Worm (Caenorhabditis elegans) whole organism, L4 larva: ENCODE measurements around the gene twk-43.

ENCODE experiments used
- D1046.2 ChIP-seq: fragments of 200-800 bp; sonication (Bioruptor generic); IDR thresholded peaks from 2 replicates; pipeline ENCODE4 v1.3.6; 2022; ENCODE audit warnings: missing genetic modification characterization, missing compliant biosample characterization
- F44E2.7 ChIP-seq: fragments of 200-800 bp; sonication (Bioruptor generic); IDR thresholded peaks from 2 replicates; pipeline ENCODE4 v2.1.2; 2022; ENCODE audit warnings: missing genetic modification characterization, missing compliant biosample characterization
- R02D3.7 ChIP-seq: fragments of 150-350 bp; sonication (generic microtip); optimal IDR thresholded peaks from 3 replicates; lab custom pipeline; 2014; ENCODE audit warnings: missing biosample characterization, missing genetic modification characterization
- Y105C5A.15 ChIP-seq: fragments of 200-800 bp; sonication (Bioruptor generic); IDR thresholded peaks from 2 replicates; pipeline ENCODE4 v1.3.6; 2022; ENCODE audit warnings: missing genetic modification characterization, missing compliant biosample characterization
- ZK337.2 ChIP-seq: fragments of 200-800 bp; sonication (Bioruptor generic); IDR thresholded peaks from 2 replicates; pipeline ENCODE4 v1.3.6; 2022; ENCODE audit warnings: missing genetic modification reagents, missing genetic modification characterization, missing compliant biosample characterization
- ZK546.5 ChIP-seq, 2 experiments: sonication (generic microtip); optimal IDR thresholded peaks; 2 replicates each; lab custom pipeline; 2017; ENCODE audit warnings: missing biosample characterization in 2 of 2, missing genetic modification characterization in 2 of 2
- ceh-20 ChIP-seq: fragments of 200-800 bp; sonication (Bioruptor generic); IDR thresholded peaks from 2 replicates; pipeline ENCODE4 v1.3.6; 2022; ENCODE audit warnings: missing genetic modification reagents, missing genetic modification characterization, missing compliant biosample characterization
- ceh-32 ChIP-seq: sonication (generic microtip); optimal IDR thresholded peaks from 2 replicates; lab custom pipeline; 2016; ENCODE audit warnings: mild to moderate bottlenecking, missing genetic modification characterization, missing compliant biosample characterization; ENCODE audit not compliant: poor library complexity
- ceh-44 ChIP-seq: fragments of 200-800 bp; sonication (Bioruptor generic); IDR thresholded peaks from 2 replicates; pipeline ENCODE4 v1.3.6; 2022; ENCODE audit warnings: missing genetic modification reagents, missing genetic modification characterization, missing compliant biosample characterization
- ceh-82 ChIP-seq: sonication (generic microtip); optimal IDR thresholded peaks from 2 replicates; lab custom pipeline; 2017; ENCODE audit warnings: missing biosample characterization, missing genetic modification characterization
- ces-1 ChIP-seq: fragments of 150-350 bp; sonication (generic microtip); optimal IDR thresholded peaks from 4 replicates; lab custom pipeline; 2014; ENCODE audit warnings: missing biosample characterization, missing genetic modification reagents, missing genetic modification characterization
- ctbp-1 ChIP-seq: fragments of 200-800 bp; sonication (Bioruptor generic); IDR thresholded peaks from 2 replicates; pipeline ENCODE4 v1.3.6; 2022; ENCODE audit warnings: missing genetic modification reagents, missing genetic modification characterization, missing compliant biosample characterization
- daf-12 ChIP-seq: fragments of 150-350 bp; optimal IDR thresholded peaks from 2 replicates; lab custom pipeline; 2014; ENCODE audit warnings: missing biosample characterization, missing genetic modification reagents, missing genetic modification characterization
- daf-16 ChIP-seq, 3 experiments: sonication (generic microtip); optimal IDR thresholded peaks; 2 replicates each; lab custom pipeline; 2016 to 2017; ENCODE audit warnings: missing genetic modification characterization in 3 of 3, missing genetic modification reagents in 3 of 3, mild to moderate bottlenecking in 2 of 3, missing compliant biosample characterization in 2 of 3, missing biosample characterization in 1 of 3, moderate library complexity in 1 of 3
- daf-8 ChIP-seq: fragments of 200-800 bp; sonication (Bioruptor generic); IDR thresholded peaks from 2 replicates; pipeline ENCODE4 v1.3.6; 2022; ENCODE audit warnings: missing genetic modification characterization, missing compliant biosample characterization
- dpl-1 ChIP-seq: fragments of 150-350 bp; optimal IDR thresholded peaks from 2 replicates; lab custom pipeline; 2014; ENCODE audit warnings: missing biosample characterization, missing genetic modification reagents, missing genetic modification characterization
- dve-1 ChIP-seq: sonication (generic microtip); optimal IDR thresholded peaks from 2 replicates; lab custom pipeline; 2017; ENCODE audit warnings: antibody characterized with exemption, mild to moderate bottlenecking, missing genetic modification characterization, missing compliant biosample characterization; ENCODE audit not compliant: insufficient read depth
- egl-43 ChIP-seq: fragments of 200-800 bp; sonication (Bioruptor generic); IDR thresholded peaks from 2 replicates; pipeline ENCODE4 v1.3.6; 2022; ENCODE audit warnings: missing genetic modification reagents, missing genetic modification characterization, missing compliant biosample characterization
- gei-8 ChIP-seq: fragments of 200-800 bp; sonication (Bioruptor generic); optimal IDR thresholded peaks from 2 replicates; lab custom pipeline; 2018; ENCODE audit warnings: mild to moderate bottlenecking, missing genetic modification characterization, missing compliant biosample characterization
- hif-1 ChIP-seq, 2 experiments: sonication (generic microtip); optimal IDR thresholded peaks; 2 replicates each; lab custom pipeline; 2016 to 2017; ENCODE audit warnings: missing compliant biosample characterization in 2 of 2, missing genetic modification characterization in 2 of 2, missing genetic modification reagents in 2 of 2, missing genotype in 2 of 2, mild to moderate bottlenecking in 1 of 2
- hlh-11 ChIP-seq: fragments of 200-800 bp; sonication (Bioruptor generic); optimal IDR thresholded peaks from 2 replicates; lab custom pipeline; 2018; ENCODE audit warnings: mild to moderate bottlenecking, missing genetic modification characterization, missing compliant biosample characterization
- lim-7 ChIP-seq: fragments of 200-800 bp; sonication (Bioruptor generic); IDR thresholded peaks from 2 replicates; pipeline ENCODE4 v1.3.6; 2022; ENCODE audit warnings: missing genetic modification characterization, missing compliant biosample characterization
- lin-15B ChIP-seq: fragments of 150-350 bp; sonication (generic microtip); optimal IDR thresholded peaks from 3 replicates; lab custom pipeline; 2014; ENCODE audit warnings: missing biosample characterization, missing genetic modification characterization
- mdl-1 ChIP-seq, 2 experiments: fragments of 150-350 bp in 1 of 2; sonication (generic microtip) in 1 of 2; optimal IDR thresholded peaks; 2 replicates each; lab custom pipeline; 2014 to 2017; ENCODE audit warnings: missing biosample characterization in 2 of 2, missing genetic modification characterization in 2 of 2
- mep-1 ChIP-seq: fragments of 150-350 bp; sonication (generic microtip); optimal IDR thresholded peaks from 3 replicates; lab custom pipeline; 2014; ENCODE audit warnings: missing biosample characterization, missing genetic modification characterization
- mes-2 ChIP-seq: sonication (generic microtip); optimal IDR thresholded peaks from 2 replicates; lab custom pipeline; 2016; ENCODE audit warnings: missing genotype, mild to moderate bottlenecking, missing genetic modification characterization, missing compliant biosample characterization; ENCODE audit not compliant: poor library complexity, severe bottlenecking
- mxl-3 ChIP-seq: fragments of 200-800 bp; sonication (Bioruptor generic); optimal IDR thresholded peaks from 2 replicates; lab custom pipeline; 2018; ENCODE audit warnings: mild to moderate bottlenecking, missing genetic modification characterization, missing compliant biosample characterization
- nhr-11 ChIP-seq: fragments of 150-350 bp; optimal IDR thresholded peaks from 2 replicates; lab custom pipeline; 2014; ENCODE audit warnings: missing biosample characterization, missing genetic modification characterization
- nhr-28 ChIP-seq: fragments of 150-350 bp; optimal IDR thresholded peaks from 2 replicates; lab custom pipeline; 2014; ENCODE audit warnings: missing biosample characterization, missing genetic modification characterization
- nhr-42 ChIP-seq: fragments of 200-800 bp; sonication (Bioruptor generic); IDR thresholded peaks from 2 replicates; pipeline ENCODE4 v1.3.6; 2022; ENCODE audit warnings: missing genetic modification characterization, missing compliant biosample characterization
- nhr-48 ChIP-seq: sonication (generic microtip); optimal IDR thresholded peaks from 2 replicates; lab custom pipeline; 2016; ENCODE audit warnings: mild to moderate bottlenecking, missing genetic modification characterization, missing compliant biosample characterization
- nhr-6 ChIP-seq: fragments of 150-350 bp; optimal IDR thresholded peaks from 2 replicates; lab custom pipeline; 2014; ENCODE audit warnings: missing biosample characterization, missing genetic modification characterization
- nhr-76 ChIP-seq: fragments of 150-350 bp; optimal IDR thresholded peaks from 2 replicates; lab custom pipeline; 2014; ENCODE audit warnings: missing biosample characterization, missing genetic modification characterization
- rbr-2 ChIP-seq: sonication (generic microtip); optimal IDR thresholded peaks from 2 replicates; lab custom pipeline; 2016; ENCODE audit warnings: missing genotype, missing genetic modification characterization, missing compliant biosample characterization
- sdz-12 ChIP-seq: fragments of 200-800 bp; sonication (Bioruptor generic); optimal IDR thresholded peaks from 2 replicates; lab custom pipeline; 2018; ENCODE audit warnings: mild to moderate bottlenecking, missing genetic modification characterization, missing compliant biosample characterization
- set-16 ChIP-seq: fragments of 200-800 bp; sonication (Bioruptor generic); IDR thresholded peaks from 2 replicates; pipeline ENCODE4 v1.3.6; 2022; ENCODE audit warnings: missing genetic modification reagents, missing genetic modification characterization, missing compliant biosample characterization
- skn-1 ChIP-seq: fragments of 150-350 bp; optimal IDR thresholded peaks from 2 replicates; lab custom pipeline; 2014; ENCODE audit warnings: missing biosample characterization, missing genetic modification characterization
- spr-1 ChIP-seq: sonication (generic microtip); optimal IDR thresholded peaks from 2 replicates; lab custom pipeline; 2016; ENCODE audit warnings: mild to moderate bottlenecking, missing genetic modification characterization, missing compliant biosample characterization
- spr-3 ChIP-seq: fragments of 200-800 bp; sonication (Bioruptor generic); optimal IDR thresholded peaks from 2 replicates; lab custom pipeline; 2018; ENCODE audit warnings: mild to moderate bottlenecking, missing genetic modification characterization, missing compliant biosample characterization
- tag-97 ChIP-seq: fragments of 200-800 bp; sonication (Bioruptor generic); IDR thresholded peaks from 2 replicates; pipeline ENCODE4 v1.3.6; 2022; ENCODE audit warnings: missing genetic modification characterization, missing compliant biosample characterization
- unc-130 ChIP-seq: sonication (generic microtip); optimal IDR thresholded peaks from 2 replicates; lab custom pipeline; 2016; ENCODE audit warnings: missing genetic modification reagents, missing genetic modification characterization, missing compliant biosample characterization
- unc-62 ChIP-seq, 3 experiments: fragments of 150-350 bp in 1 of 3; sonication (generic microtip); optimal IDR thresholded peaks in 2 of 3; peaks in 1 of 3; 1 replicate in 1 of 3; 2 replicates in 2 of 3; lab custom pipeline; 2014 to 2017; ENCODE audit warnings: missing biosample characterization in 3 of 3, missing genetic modification characterization in 3 of 3, missing genetic modification reagents in 3 of 3, missing genotype in 1 of 3
- ztf-11 ChIP-seq: fragments of 150-350 bp; optimal IDR thresholded peaks from 2 replicates; lab custom pipeline; 2014; ENCODE audit warnings: missing biosample characterization, missing genetic modification characterization

The twk-43 gene

DNA sequence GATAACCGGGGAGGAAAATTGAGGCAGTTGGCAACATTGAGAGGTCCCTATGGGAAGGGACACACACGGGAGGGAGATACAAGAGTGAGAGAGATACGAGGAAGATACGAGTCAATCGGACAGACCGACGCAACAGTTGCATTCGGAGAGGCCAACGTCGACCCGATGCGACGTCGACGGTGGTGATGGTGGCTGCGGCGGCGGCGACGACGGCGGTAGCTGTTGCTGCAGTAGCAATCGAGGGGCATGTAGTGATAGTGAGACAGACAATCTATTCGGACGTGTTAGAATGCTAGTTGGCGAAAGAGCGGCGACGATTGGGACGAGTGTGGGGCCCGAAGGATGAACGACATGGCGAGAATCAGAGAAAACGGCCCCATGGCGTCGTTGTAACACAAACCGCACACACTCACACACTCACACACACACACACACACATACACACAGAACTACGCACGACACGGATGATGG lies 47.3 kb downstream of the twk-43 start:
- 0 out of 2 replicates have a peak, but pooled peaks have one; percentile 15 for TF ChIP-seq egl-43 (GFP tag; lab: Robert Waterston, UW)
- TF ChIP-seq unc-62 (GFP tag; optimal IDR thresholded peaks at IDR 0.05 in 1 of 2; lab: Kevin White, UChicago): peak in 1 of 2 experiments; percentile 85
- TF ChIP-seq unc-62 (tag; optimal IDR thresholded peaks at IDR 0.05; lab: Kevin White, UChicago): no peak
- no peak for TF ChIP-seq unc-130
- TF ChIP-seq nhr-6 (tag; lab: Kevin White, UChicago): no peak
- TF ChIP-seq hif-1 (tag; optimal IDR thresholded peaks at IDR 0.05; lab: Kevin White, UChicago): peak in 1 of 2 experiments; percentile 8
- 0 out of 2 replicates have a peak, but pooled peaks have one; percentile 45 for TF ChIP-seq lim-7 (GFP tag; lab: Robert Waterston, UW)
- TF ChIP-seq mep-1: peak; percentile 10
- peak; percentile 41; the same call in 1 of the 2 replicates for TF ChIP-seq ctbp-1
- TF ChIP-seq set-16: peak; percentile 73
- TF ChIP-seq tag-97 (GFP tag; lab: Robert Waterston, UW): no peak
- peak; percentile 8 for TF ChIP-seq gei-8
- TF ChIP-seq nhr-11 (tag; lab: Kevin White, UChicago): peak; percentile 20
- TF ChIP-seq daf-16 (GFP tag; optimal IDR thresholded peaks at IDR 0.05; lab: Kevin White, UChicago): no peak
- no peak for TF ChIP-seq daf-16 (tag; optimal IDR thresholded peaks at IDR 0.05; lab: Kevin White, UChicago)
- peak; percentile 87 for TF ChIP-seq nhr-28 (tag; lab: Kevin White, UChicago)
- TF ChIP-seq spr-3 (GFP tag; lab: Kevin White, UChicago): no peak
- no peak for TF ChIP-seq daf-8 (GFP tag; lab: Robert Waterston, UW)
- TF ChIP-seq ceh-82 (tag; lab: Kevin White, UChicago): no peak
- no peak for TF ChIP-seq ZK546.5 (tag; optimal IDR thresholded peaks at IDR 0.05; lab: Kevin White, UChicago)
- TF ChIP-seq rbr-2 (tag; lab: Kevin White, UChicago): peak; percentile 18
- TF ChIP-seq hlh-11: peak; percentile 73
- no peak for TF ChIP-seq spr-1 (tag; lab: Kevin White, UChicago)
- TF ChIP-seq ces-1: no peak
- TF ChIP-seq mdl-1 (tag; optimal IDR thresholded peaks at IDR 0.05; lab: Kevin White, UChicago): peak in 1 of 2 experiments; percentile 56
- peak; percentile 57 for TF ChIP-seq mxl-3 (GFP tag; lab: Kevin White, UChicago)
- no peak for TF ChIP-seq nhr-76 (tag; lab: Kevin White, UChicago)
- 0 out of 2 replicates have a peak, but pooled peaks have one; percentile 9 for TF ChIP-seq D1046.2 (GFP tag; lab: Robert Waterston, UW)
- no peak for TF ChIP-seq lin-15B (tag; lab: Kevin White, UChicago)
- TF ChIP-seq mes-2 (tag; lab: Kevin White, UChicago): no peak

DNA sequence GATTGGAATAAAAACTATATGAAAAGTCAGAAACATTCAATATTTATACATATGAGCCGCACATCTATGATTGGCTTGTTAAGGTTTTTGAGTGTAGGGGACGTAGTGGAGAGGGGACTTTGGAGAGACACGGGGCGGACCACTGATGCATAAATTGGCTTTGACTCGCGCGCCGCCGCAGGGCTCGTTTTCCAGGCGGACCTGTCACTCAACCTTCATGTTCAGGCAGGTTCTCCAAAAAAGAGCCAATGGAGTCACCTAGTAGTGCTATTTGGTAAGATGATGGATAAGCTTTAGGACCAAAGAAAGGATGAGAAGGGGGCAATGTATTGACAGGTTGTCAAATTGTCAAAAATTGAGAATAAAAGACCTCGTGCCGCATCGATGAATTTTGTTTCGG lies 48.9 kb downstream of the twk-43 start:
- TF ChIP-seq set-16: 0 out of 2 replicates have a peak, but pooled peaks have one; percentile 16
- TF ChIP-seq ceh-44: no peak
- no peak for TF ChIP-seq ztf-11
- no peak for TF ChIP-seq skn-1 (tag; lab: Kevin White, UChicago)
- TF ChIP-seq ceh-32 (tag; lab: Kevin White, UChicago): no peak
- no peak for TF ChIP-seq daf-8 (GFP tag; lab: Robert Waterston, UW)
- no peak for TF ChIP-seq mep-1
- no peak for TF ChIP-seq sdz-12
- TF ChIP-seq Y105C5A.15: no peak
- TF ChIP-seq ceh-20: 0 out of 2 replicates have a peak, but pooled peaks have one; percentile 12
- TF ChIP-seq R02D3.7 (tag; lab: Kevin White, UChicago): no peak
- TF ChIP-seq ZK337.2 (GFP tag; lab: Robert Waterston, UW): no peak
- TF ChIP-seq dve-1 (tag; lab: Kevin White, UChicago): no peak
- TF ChIP-seq nhr-11 (tag; lab: Kevin White, UChicago): no peak
- no peak for TF ChIP-seq nhr-48
- peak; percentile 55; the same call in 1 of the 2 replicates for TF ChIP-seq egl-43 (GFP tag; lab: Robert Waterston, UW)
- no peak for TF ChIP-seq F44E2.7
- no peak for TF ChIP-seq nhr-42 (GFP tag; lab: Robert Waterston, UW)
- TF ChIP-seq daf-12 (tag; lab: Kevin White, UChicago): no peak
- no peak for TF ChIP-seq dpl-1 (GFP tag; lab: Kevin White, UChicago)
- peak in 1 of 2 experiments; percentile 82 for TF ChIP-seq unc-62 (GFP tag; optimal IDR thresholded peaks at IDR 0.05 in 1 of 2; lab: Kevin White, UChicago)
- TF ChIP-seq unc-62 (tag; optimal IDR thresholded peaks at IDR 0.05; lab: Kevin White, UChicago): no peak
- TF ChIP-seq ctbp-1: no peak
- no peak for TF ChIP-seq D1046.2 (GFP tag; lab: Robert Waterston, UW)
- TF ChIP-seq, all 104 proteins: peak for 4
